Fruit fly (Drosophila melanogaster): Measurements from ENCODE around the gene side-III.

side-III gene

DNA sequence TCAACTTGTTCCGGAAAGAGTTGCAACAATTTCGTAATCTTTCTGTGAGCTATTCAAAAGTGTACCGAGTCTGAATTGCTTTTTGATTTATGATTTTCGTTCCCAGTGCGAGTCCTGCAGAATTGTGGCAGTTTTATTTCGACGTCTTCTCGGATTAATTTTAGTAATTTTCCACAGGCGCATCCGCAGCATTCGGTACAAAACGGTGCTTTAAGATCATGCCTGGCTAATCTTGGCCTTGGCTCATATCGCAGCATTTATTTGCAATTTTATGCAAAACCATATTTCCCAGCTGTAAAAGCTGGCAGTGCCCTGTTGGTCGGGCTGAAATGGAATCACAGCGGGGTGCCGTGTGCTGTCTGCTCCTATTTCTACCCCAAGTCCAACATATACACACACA is 21.6 kb downstream of the side-III start:
- TF ChIP-seq Sin3A (optimal IDR thresholded peaks at IDR 0.05) (no peak), Myc (optimal IDR thresholded peaks at IDR 0.05) (no peak), h (optimal IDR thresholded peaks at IDR 0.05) (no peak), ttk (optimal IDR thresholded peaks at IDR 0.05) (no peak), insv (optimal IDR thresholded peaks at IDR 0.05) (no peak), psq (optimal IDR thresholded peaks at IDR 0.05) (no peak)

DNA sequence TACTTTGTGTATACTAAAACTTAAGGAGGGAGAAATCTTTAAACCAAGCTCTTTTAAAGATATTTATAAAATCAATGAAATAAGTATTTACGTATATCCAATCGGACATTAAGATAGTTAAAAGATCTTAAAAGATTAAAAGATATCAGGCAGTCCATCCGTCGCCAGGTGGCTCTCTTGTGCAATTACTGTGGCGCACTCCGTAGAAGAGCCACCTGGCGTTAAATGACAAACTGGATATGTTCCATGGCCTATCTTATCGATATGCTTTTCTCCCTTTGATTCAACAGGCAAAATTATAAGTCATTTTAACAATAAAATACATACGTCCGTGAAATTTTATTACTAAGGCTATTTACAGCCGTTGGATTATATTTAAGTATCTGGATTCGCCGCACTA is 31.5 kb downstream of the side-III start:
- TF ChIP-seq ttk (optimal IDR thresholded peaks at IDR 0.05) (no peak), Sin3A (optimal IDR thresholded peaks at IDR 0.05) (no peak), h (optimal IDR thresholded peaks at IDR 0.05) (no peak), Myc (optimal IDR thresholded peaks at IDR 0.05) (no peak), psq (optimal IDR thresholded peaks at IDR 0.05) (no peak), insv (optimal IDR thresholded peaks at IDR 0.05) (no peak)

DNA sequence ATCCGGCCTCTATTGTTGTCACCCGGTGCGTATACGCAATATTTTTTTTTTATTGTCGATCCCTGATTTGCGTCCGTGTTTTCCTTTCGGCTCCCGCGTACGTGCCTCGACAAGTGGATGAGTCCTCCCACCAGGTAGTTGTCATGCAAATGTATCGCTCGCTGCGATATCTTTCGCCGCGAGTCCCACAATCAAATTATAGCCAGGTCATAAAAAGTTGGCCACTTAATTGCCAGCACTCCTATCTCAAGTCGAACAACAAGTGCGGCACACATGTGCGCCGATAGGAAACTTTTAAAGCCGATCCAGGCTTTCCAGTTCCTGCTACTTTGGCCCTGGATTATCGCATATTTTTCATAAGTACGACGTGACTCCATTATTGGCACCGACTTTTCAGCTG is 34.7 kb downstream of the side-III start:
- TF ChIP-seq h (optimal IDR thresholded peaks at IDR 0.05) (no peak), psq (optimal IDR thresholded peaks at IDR 0.05) (no peak), Myc (optimal IDR thresholded peaks at IDR 0.05) (no peak), ttk (optimal IDR thresholded peaks at IDR 0.05) (no peak), insv (optimal IDR thresholded peaks at IDR 0.05) (no peak), Sin3A (optimal IDR thresholded peaks at IDR 0.05) (no peak)

DNA sequence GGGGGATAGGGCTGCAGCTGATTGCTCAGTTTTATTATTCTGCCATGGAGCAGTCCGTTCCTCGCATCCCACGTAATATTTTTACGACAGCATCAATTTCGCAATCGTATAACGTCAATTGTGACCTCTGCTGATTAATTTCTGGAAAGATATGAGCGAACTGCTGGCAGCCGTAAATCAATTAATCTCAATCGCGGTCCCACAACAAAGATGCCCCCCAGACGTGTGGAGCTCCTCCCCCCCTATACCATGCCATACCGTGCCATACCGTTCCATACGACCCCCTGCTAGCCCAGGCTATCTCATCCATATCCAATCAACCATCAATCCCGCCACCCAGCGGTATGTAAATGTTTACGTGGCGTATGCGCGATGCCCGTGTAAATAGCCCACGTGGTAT is 78.0 kb downstream of the side-III start:
- TF ChIP-seq insv (optimal IDR thresholded peaks at IDR 0.05) (no peak), Myc (optimal IDR thresholded peaks at IDR 0.05) (no peak), h (optimal IDR thresholded peaks at IDR 0.05) (no peak), Sin3A (optimal IDR thresholded peaks at IDR 0.05) (no peak), psq (optimal IDR thresholded peaks at IDR 0.05) (no peak), ttk (optimal IDR thresholded peaks at IDR 0.05) (no peak)

DNA sequence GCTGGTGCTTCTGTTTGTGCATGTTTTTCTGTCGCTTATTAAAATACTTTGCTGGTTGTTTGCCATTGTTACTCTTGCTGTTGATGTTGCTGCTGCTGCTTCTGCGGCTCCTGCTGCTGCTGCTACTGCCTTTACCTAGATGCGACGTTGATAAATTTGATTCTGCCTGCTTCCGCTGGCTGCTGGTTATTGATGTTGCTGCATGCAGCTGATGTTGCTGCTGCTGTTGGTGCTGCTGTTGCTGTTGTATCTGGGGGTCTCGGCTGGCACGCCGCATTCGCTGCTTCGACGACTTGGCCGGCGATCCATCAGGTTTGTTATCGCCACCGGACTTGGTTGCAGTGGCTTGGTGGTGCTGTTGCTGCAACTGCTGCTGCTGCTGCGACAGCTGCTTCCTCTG is 82.0 kb downstream of the side-III start:
- TF ChIP-seq h (optimal IDR thresholded peaks at IDR 0.05) (no peak), Sin3A (optimal IDR thresholded peaks at IDR 0.05) (no peak), insv (optimal IDR thresholded peaks at IDR 0.05) (no peak), Myc (optimal IDR thresholded peaks at IDR 0.05) (no peak), psq (optimal IDR thresholded peaks at IDR 0.05) (no peak), ttk (optimal IDR thresholded peaks at IDR 0.05) (no peak)

DNA sequence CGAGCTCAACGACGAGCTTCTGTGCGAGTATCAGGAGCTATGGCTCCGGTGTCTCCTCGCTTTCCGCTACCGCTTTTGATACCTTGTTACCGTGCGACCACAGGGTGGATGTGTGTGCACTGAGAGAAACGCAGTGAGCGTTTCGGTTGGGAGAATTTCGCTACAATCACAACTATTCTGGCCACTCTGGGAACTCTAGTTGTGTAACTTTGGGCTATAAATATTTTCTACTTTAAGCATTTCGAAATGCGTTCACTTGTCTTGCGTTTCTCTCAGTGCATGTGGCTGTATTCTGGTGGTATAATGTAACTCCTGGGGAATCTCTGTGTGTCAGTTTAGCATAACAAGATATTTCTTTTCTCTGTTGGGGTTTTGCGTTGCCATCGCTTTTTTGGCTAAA is 88.0 kb downstream of the side-III start:
- TF ChIP-seq h (optimal IDR thresholded peaks at IDR 0.05) (no peak), psq (optimal IDR thresholded peaks at IDR 0.05) (no peak), Myc (optimal IDR thresholded peaks at IDR 0.05) (no peak), insv (optimal IDR thresholded peaks at IDR 0.05) (no peak), Sin3A (optimal IDR thresholded peaks at IDR 0.05) (no peak), ttk (optimal IDR thresholded peaks at IDR 0.05) (no peak)

DNA sequence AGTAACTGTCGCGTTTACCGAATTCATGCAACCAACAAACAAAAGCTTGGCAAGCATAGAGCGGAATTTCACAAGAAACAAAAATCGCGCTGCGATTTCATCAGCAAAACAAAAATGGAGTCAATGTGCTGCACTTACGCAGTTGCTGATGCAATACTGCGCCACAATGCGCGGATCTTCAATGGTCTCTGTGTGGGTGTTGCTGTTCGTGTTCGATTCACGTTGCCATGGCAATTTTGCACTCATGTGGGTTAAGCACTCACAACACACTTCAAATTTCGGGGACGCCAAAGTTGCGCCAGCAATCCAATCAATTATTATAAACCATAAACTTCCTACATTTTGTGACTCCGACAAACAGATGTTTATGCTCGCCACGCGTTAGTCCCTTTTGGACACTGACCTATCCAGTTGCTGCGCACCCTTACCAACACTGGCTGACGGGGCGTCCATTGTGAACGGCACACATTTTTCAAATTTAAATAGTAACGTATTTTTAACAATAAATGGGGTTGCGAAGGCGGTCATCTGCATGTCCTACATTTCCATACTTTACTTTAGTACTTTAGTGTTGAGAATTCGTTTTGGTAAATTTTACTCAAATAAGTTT is 97.2 kb downstream of the side-III start, which contains the start of gene CG2017:
Gene CG2017, minus strand, starts transcription at position 374 of the 610 bp plus-strand sequence.
- no peak for TF ChIP-seq psq (optimal IDR thresholded peaks at IDR 0.05)
- no peak for TF ChIP-seq insv (optimal IDR thresholded peaks at IDR 0.05)
- TF ChIP-seq h (optimal IDR thresholded peaks at IDR 0.05) = no peak
- no peak for TF ChIP-seq ttk (optimal IDR thresholded peaks at IDR 0.05)
- TF ChIP-seq Sin3A (optimal IDR thresholded peaks at IDR 0.05) = no peak
- no peak for TF ChIP-seq Myc (optimal IDR thresholded peaks at IDR 0.05)

DNA sequence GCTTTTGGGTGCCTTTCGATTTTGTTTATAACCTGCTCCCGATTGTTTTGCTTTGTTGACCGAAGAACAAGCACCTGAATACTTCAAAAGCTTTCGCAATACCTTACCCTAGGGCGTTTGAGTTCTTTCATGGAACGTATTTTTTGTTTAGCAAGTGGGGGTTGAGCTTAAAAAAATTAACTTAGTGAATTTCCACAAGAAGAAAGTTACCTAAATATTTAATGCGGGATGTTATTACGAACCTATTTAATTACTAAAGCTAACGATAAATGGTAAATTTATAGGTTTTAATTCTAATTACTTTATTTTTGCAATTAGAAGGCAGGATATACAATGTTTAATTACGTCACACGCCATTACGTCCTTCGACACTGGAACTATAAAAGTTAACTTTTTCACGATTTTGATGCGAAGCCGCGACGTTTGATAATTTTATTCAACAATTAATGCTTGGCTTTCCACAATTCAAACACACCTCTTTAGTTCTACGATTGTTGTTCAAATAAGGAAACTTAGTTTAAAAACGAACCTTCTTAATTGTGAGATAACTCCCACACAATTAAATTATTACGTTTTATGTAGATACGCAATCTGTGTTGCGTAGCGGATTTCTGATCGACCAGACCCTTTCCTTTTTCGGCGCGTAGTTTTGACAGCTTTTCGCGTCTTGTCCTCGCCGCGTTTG is 98.0 kb downstream of the side-III start:
- no peak for TF ChIP-seq insv (optimal IDR thresholded peaks at IDR 0.05)
- no peak for TF ChIP-seq Myc (optimal IDR thresholded peaks at IDR 0.05)
- no peak for TF ChIP-seq psq (optimal IDR thresholded peaks at IDR 0.05)
- no peak for TF ChIP-seq h (optimal IDR thresholded peaks at IDR 0.05)
- TF ChIP-seq Sin3A (optimal IDR thresholded peaks at IDR 0.05) = no peak

DNA sequence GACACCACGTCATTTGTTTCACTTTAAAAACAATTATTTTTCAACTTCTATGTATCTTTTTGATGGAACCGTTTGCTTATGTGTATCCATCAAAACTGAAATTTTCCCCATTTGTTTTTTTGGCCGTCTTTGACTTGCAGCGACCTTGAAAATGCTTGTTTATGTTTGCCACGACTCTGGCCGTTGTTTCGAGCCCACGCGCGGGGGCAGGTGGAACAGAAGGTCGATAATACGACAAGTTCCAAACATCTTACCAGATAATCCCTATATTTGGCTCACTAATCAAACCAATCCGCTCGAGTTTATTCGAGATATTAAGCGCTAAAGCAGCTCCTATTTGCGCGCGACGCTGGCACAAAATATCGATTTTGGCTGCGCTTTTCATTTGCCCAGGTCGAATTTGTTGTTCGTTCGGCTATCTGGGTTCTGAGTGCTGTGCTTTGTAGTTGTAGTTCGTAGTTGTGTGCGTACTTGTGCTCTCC is 98.6 kb downstream of the side-III start:
- TF ChIP-seq ttk (optimal IDR thresholded peaks at IDR 0.05) (no peak), insv (optimal IDR thresholded peaks at IDR 0.05) (no peak), Myc (optimal IDR thresholded peaks at IDR 0.05) (no peak), Sin3A (optimal IDR thresholded peaks at IDR 0.05) (no peak), psq (optimal IDR thresholded peaks at IDR 0.05) (no peak), h (optimal IDR thresholded peaks at IDR 0.05) (no peak)

DNA sequence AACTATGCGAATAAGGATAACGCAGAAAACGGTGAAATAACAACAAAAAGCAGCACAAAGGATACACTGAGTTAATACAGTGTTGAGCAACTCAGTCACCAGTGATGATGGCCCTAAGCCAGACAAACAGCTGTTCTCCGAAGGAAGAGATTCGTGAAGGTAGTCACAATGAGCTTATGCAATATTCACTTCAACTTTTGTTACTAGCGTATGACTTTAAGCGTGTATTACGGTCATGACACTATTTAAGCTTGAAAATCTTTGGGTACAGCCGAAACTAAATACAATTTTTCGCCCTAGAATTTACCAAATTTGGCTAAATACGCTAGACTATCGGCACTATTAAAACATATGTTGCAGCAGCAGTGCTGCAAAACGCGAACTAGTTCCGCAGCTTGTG is 103.1 kb downstream of the side-III start, which contains the start of the genes disp and ECSIT:
Gene disp, minus strand, starts transcription at position 97 of the 400 bp plus-strand sequence.
Gene ECSIT, plus strand, starts transcription at position 371 of the 400 bp plus-strand sequence.
- TF ChIP-seq Myc (optimal IDR thresholded peaks at IDR 0.05) (no peak), ttk (optimal IDR thresholded peaks at IDR 0.05) (no peak), h (optimal IDR thresholded peaks at IDR 0.05) (no peak)

DNA sequence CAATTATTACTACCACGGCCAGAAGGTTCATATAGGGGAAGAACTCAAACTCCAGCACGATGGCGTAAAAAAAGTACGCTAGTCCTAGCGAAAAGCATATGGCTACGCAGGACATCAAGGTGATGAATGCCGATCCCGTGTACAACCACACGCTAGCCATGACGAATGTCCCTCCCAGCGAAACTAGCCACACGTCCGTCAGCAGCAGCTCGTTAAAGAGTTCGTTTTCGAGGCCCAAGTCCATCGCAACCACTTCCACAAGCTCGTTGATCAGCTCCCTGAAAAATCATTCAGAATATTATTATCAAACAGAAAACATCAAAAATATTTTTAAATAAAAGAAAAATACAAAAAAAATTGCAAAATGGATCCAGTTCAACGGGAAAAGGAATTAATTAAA is 106.3 kb downstream of the side-III start, which contains the start of gene CG34287:
Gene CG34287, plus strand, starts transcription at position 301 of the 400 bp plus-strand sequence.
- TF ChIP-seq Sin3A (optimal IDR thresholded peaks at IDR 0.05) (no peak), h (optimal IDR thresholded peaks at IDR 0.05) (no peak), insv (optimal IDR thresholded peaks at IDR 0.05) (no peak), Myc (optimal IDR thresholded peaks at IDR 0.05) (no peak), psq (optimal IDR thresholded peaks at IDR 0.05) (no peak), ttk (optimal IDR thresholded peaks at IDR 0.05) (no peak)

DNA sequence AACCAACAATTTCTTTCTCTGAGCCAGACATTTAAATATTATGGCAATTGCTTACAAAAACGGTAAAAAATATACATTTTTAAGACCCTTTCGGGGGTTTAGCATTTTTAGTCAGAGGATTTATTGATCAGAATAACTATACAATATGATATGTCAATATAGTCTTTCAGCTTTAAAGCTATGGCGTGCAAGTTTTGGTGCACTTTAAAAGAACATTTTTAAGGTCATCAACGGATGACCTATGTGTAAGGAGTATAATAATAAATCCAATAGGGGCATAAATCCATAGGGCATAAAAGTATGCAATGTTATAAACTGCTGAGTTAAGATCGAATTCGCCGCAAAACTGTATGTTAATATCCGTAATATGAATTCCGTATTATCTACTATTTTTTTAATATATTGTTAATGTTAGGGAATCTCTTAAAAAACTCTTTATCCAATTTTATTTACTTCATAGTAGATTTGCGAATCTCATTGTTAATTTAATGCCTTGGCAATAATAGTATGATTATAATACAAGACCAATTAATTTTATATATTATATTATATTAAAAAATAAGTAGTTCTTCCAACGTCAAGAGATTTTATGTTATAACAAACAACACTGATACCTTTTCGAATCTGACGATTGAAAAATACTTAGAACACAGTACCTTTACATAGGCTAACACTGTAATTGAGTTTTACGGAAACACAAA is 112.6 kb downstream of the side-III start, which contains the start of gene CG14676:
Gene CG14676, plus strand, starts transcription at position 651 of the 701 bp plus-strand sequence.
- TF ChIP-seq h (optimal IDR thresholded peaks at IDR 0.05) = no peak
- no peak for TF ChIP-seq insv (optimal IDR thresholded peaks at IDR 0.05)
- no peak for TF ChIP-seq Myc (optimal IDR thresholded peaks at IDR 0.05)
- TF ChIP-seq ttk (optimal IDR thresholded peaks at IDR 0.05) = no peak
- TF ChIP-seq psq (optimal IDR thresholded peaks at IDR 0.05) = no peak
- no peak for TF ChIP-seq Sin3A (optimal IDR thresholded peaks at IDR 0.05)
